Fruit fly (Drosophila melanogaster): ENCODE measurements around the gene CG34279.

The CG34279 gene

dm6 chr3R:17391313-17391845 is 11.7 kb downstream of the CG34279 start, which contains the start of the genes Brf and sds22 (continued):
- TF ChIP-seq Med (GFP tag) (peak; percentile 99), BtbVII (GFP tag; optimal IDR thresholded peaks at IDR 0.05) (peak; percentile 91), btn (GFP tag; optimal IDR thresholded peaks at IDR 0.05) (peak; percentile 84), Elba2 (GFP tag; optimal IDR thresholded peaks at IDR 0.05) (peak; percentile 97), en (GFP tag; optimal IDR thresholded peaks at IDR 0.05) (peak; percentile 83), CG6689 (GFP tag; IDR thresholded peaks at IDR 0.05) (peak; percentile 99), Sox100B (GFP tag; optimal IDR thresholded peaks at IDR 0.05) (peak; percentile 93), Adf1 (GFP tag; IDR thresholded peaks at IDR 0.05) (peak; percentile 66), CG10274 (GFP tag; optimal IDR thresholded peaks at IDR 0.05) (peak; percentile 81), vnd (GFP tag; IDR thresholded peaks at IDR 0.05; ENCODE audit: partially characterized antibody) (peak; percentile 74), CG5245 (GFP tag; optimal IDR thresholded peaks at IDR 0.05) (peak; percentile 95), slp2 (GFP tag; optimal IDR thresholded peaks at IDR 0.05) (peak; percentile 93), disco-r (GFP tag; optimal IDR thresholded peaks at IDR 0.05) (peak; percentile 90), ATbp (GFP tag; optimal IDR thresholded peaks at IDR 0.05) (peak; percentile 69), jigr1 (GFP tag; IDR thresholded peaks at IDR 0.05) (peak; percentile 86; the same call in 2 of the 3 replicates), CG31441 (GFP tag; IDR thresholded peaks at IDR 0.05) (peak; percentile 94), Oli (tag; optimal IDR thresholded peaks at IDR 0.05) (peak; percentile 92), CG8388 (GFP tag; optimal IDR thresholded peaks at IDR 0.05) (peak; percentile 93), scrt (GFP tag; optimal IDR thresholded peaks at IDR 0.05) (peak; percentile 91), Opbp (GFP tag; IDR thresholded peaks at IDR 0.05; ENCODE audit: partially characterized antibody) (peak; percentile 53; the same call in 1 of the 3 replicates), sim (GFP tag; IDR thresholded peaks at IDR 0.05) (peak; percentile 73), Dref (GFP tag; IDR thresholded peaks at IDR 0.05) (peak; percentile 45), CG11504 (tag; optimal IDR thresholded peaks at IDR 0.05) (peak; percentile 94), fd96Cb (tag; optimal IDR thresholded peaks at IDR 0.05) (peak; percentile 95), CG8359 (GFP tag; optimal IDR thresholded peaks at IDR 0.05; ENCODE audit: borderline replicate concordance) (peak; percentile 80), D19A (tag; optimal IDR thresholded peaks at IDR 0.05) (peak; percentile 87), CG2129 (GFP tag; IDR thresholded peaks at IDR 0.05; ENCODE audit: partially characterized antibody) (peak; percentile 62), bcd (GFP tag; optimal IDR thresholded peaks at IDR 0.05) (peak; percentile 95), CG10979 (tag; optimal IDR thresholded peaks at IDR 0.05) (peak; percentile 92), CG10565 (GFP tag; optimal IDR thresholded peaks at IDR 0.05) (peak; percentile 88), CG42726 (GFP tag; IDR thresholded peaks at IDR 0.05; ENCODE audit: partially characterized antibody) (no peak), CG31365 (tag; optimal IDR thresholded peaks at IDR 0.05) (peak; percentile 76), Sin3A (optimal IDR thresholded peaks at IDR 0.05) (peak; percentile 39), CG9817 (tag; optimal IDR thresholded peaks at IDR 0.05) (peak; percentile 98), CG3726 (GFP tag; IDR thresholded peaks at IDR 0.05) (peak; percentile 75; the same call in 2 of the 3 replicates), CG18011 (GFP tag; optimal IDR thresholded peaks at IDR 0.05) (peak; percentile 84), nerfin-2 (GFP tag; IDR thresholded peaks at IDR 0.05; ENCODE audit: partially characterized antibody) (no peak), ERR (GFP tag; optimal IDR thresholded peaks at IDR 0.05) (peak; percentile 89), CG30403 (GFP tag; optimal IDR thresholded peaks at IDR 0.05) (peak; percentile 98), nom (GFP tag; optimal IDR thresholded peaks at IDR 0.05) (peak; percentile 83), nmo (GFP tag; optimal IDR thresholded peaks at IDR 0.05) (peak; percentile 98), gt (GFP tag; IDR thresholded peaks at IDR 0.05) (peak; percentile 85), CTCF (GFP tag; optimal IDR thresholded peaks at IDR 0.05) (peak; percentile 46), CG32767 (GFP tag; IDR thresholded peaks at IDR 0.05) (peak; percentile 92), fd64A (GFP tag; optimal IDR thresholded peaks at IDR 0.05) (peak; percentile 63), CG13624 (GFP tag; optimal IDR thresholded peaks at IDR 0.05) (peak; percentile 96), gsb-n (tag; optimal IDR thresholded peaks at IDR 0.05) (peak; percentile 93), Poxn (GFP tag; IDR thresholded peaks at IDR 0.05) (peak; percentile 82), CG17328 (GFP tag; IDR thresholded peaks at IDR 0.05) (peak; percentile 86), CG7928 (GFP tag; optimal IDR thresholded peaks at IDR 0.05) (peak; percentile 67)

All from whole organism, embryonic.